Fruit fly (Drosophila melanogaster): ENCODE results near the gene Frq1.

DNA sequence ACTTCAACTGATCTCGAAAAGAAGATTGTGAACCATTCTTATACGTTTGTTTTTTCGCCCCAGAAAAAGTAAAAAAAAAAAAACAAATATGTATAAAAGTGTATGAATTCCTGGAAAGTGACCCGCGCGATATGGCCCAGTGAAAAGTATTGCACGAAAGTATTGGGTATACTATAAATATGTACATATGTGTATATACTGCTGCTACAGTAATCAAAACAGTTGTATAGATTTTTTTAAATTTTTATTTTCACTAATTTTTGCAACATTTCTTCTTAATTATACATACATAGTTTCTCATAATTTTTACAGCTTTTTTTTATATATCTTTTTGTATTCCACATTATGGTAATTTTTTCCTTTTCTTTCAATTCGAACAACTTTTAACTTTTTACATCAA, 25.0 kb upstream of the Frq1 start, which contains the start of gene CG43133:
- TF ChIP-seq gl (tag; optimal IDR thresholded peaks at IDR 0.05), result no peak
- TF ChIP-seq D1 (tag; optimal IDR thresholded peaks at IDR 0.05), result no peak
